Worm (Caenorhabditis elegans): ENCODE results near the gene gcc-1.
A peak's percentile ranks its signal among the peaks of the same experiment; 100 is the strongest.

gcc-1 gene

DNA sequence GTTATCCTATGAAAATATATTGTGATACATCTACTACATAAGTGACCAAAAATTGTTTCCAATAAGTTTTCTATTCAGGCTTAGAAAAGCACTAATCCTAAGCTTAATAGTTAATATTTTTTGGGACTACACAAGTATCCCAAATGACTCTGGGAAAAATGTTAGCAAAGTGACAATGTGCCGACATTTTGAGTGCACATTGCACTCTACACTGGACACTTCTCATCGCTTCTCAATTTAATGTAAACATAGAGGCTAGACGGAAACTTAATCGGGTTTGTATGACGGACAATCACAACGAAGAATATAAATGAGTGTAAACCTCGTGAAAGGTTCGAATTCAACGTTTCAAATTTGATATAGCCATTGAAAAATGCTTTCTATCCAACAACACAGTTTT, 48.1 kb upstream of the gcc-1 start (continued):
- TF ChIP-seq nhr-28 (tag; optimal IDR thresholded peaks at IDR 0.05) (no peak), vab-15 (tag; optimal IDR thresholded peaks at IDR 0.05) (no peak), nhr-47 (tag; optimal IDR thresholded peaks at IDR 0.05) (peak; percentile 68), lin-14 (GFP tag; optimal IDR thresholded peaks at IDR 0.05) (peak; percentile 53), rnt-1 (tag; optimal IDR thresholded peaks at IDR 0.05) (peak; percentile 50), nhr-76 (tag; optimal IDR thresholded peaks at IDR 0.05) (no peak), ama-1 (optimal IDR thresholded peaks at IDR 0.05) (peak; percentile 90), mef-2 (tag; optimal IDR thresholded peaks at IDR 0.05) (no peak), ztf-11 (tag; optimal IDR thresholded peaks at IDR 0.05) (no peak)

DNA sequence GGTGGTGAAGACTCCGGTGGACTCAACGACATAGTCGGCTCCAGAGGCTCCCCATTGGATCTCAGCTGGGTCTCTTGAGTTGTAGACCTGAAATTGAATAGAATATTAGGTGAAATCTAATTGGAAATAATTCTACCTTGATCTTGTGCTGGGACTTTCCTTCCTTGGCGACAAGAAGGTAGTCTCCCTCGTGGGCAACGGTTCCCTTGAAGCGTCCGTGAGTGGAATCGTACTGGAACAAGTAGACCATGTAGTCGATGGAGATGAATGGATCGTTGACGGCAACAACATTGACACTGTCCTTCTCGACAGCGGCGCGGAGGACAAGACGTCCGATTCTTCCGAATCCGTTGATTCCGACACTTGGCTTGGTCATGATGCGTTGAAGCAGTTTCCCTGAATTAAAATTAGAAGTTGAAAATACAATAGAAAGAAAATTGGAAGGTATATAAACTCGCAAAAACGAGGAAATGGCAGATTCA, 46.8 kb upstream of the gcc-1 start, which contains the start of gene gpd-3:
TSS of gene gpd-3 (minus strand) at position 396 of the 482 bp plus-strand sequence.
- peak; percentile 50 for TF ChIP-seq ama-1 (optimal IDR thresholded peaks at IDR 0.05)
- peak; percentile 3 for TF ChIP-seq aly-2 (tag; optimal IDR thresholded peaks at IDR 0.05)
- no peak for TF ChIP-seq nhr-28 (tag; optimal IDR thresholded peaks at IDR 0.05)
- TF ChIP-seq sox-4 (tag; optimal IDR thresholded peaks at IDR 0.05) = peak; percentile 20
- peak; percentile 16 for TF ChIP-seq nhr-47 (tag; optimal IDR thresholded peaks at IDR 0.05)
- TF ChIP-seq nhr-77 (tag; optimal IDR thresholded peaks at IDR 0.05) = no peak
- TF ChIP-seq nhr-90 (tag; optimal IDR thresholded peaks at IDR 0.05; ENCODE audit: poor library complexity) = peak; percentile 50
- TF ChIP-seq C04F5.9 (tag; optimal IDR thresholded peaks at IDR 0.05) = no peak
- TF ChIP-seq nhr-71 (tag; optimal IDR thresholded peaks at IDR 0.05) = peak; percentile 53
- TF ChIP-seq lin-15B (tag; optimal IDR thresholded peaks at IDR 0.05) = no peak
- peak; percentile 32 for TF ChIP-seq nhr-19 (GFP tag; conservative IDR thresholded peaks at IDR 0.05)
- TF ChIP-seq lin-35 (GFP tag; optimal IDR thresholded peaks at IDR 0.05) = peak in 1 of 2 experiments; percentile 14
- no peak for TF ChIP-seq swsn-7 (tag; optimal IDR thresholded peaks at IDR 0.05)
- TF ChIP-seq ztf-4 (tag; optimal IDR thresholded peaks at IDR 0.05) = peak; percentile 31
- TF ChIP-seq egl-13 (tag; optimal IDR thresholded peaks at IDR 0.05) = no peak
- peak in 1 of 6 experiments; percentile 5 for TF ChIP-seq elt-3 (tag; optimal IDR thresholded peaks at IDR 0.05)
- no peak for TF ChIP-seq dsc-1 (tag; optimal IDR thresholded peaks at IDR 0.05)
- TF ChIP-seq sup-37 (GFP tag; optimal IDR thresholded peaks at IDR 0.05) = no peak
- peak; percentile 10 for TF ChIP-seq snu-23 (GFP tag; optimal IDR thresholded peaks at IDR 0.05)
- TF ChIP-seq efl-1 (optimal IDR thresholded peaks at IDR 0.05) = no peak
- TF ChIP-seq efl-1 (GFP tag; optimal IDR thresholded peaks at IDR 0.05 in 1 of 2) = no peak
- no peak for TF ChIP-seq isw-1 (GFP tag; IDR thresholded peaks at IDR 0.05)
- no peak for TF ChIP-seq unc-98 (GFP tag; IDR thresholded peaks at IDR 0.05)
- peak; percentile 21 for TF ChIP-seq rnt-1 (tag; optimal IDR thresholded peaks at IDR 0.05)
- no peak for TF ChIP-seq irx-1 (tag; optimal IDR thresholded peaks at IDR 0.05)
- no peak for TF ChIP-seq ceh-90 (tag; optimal IDR thresholded peaks at IDR 0.05)
- TF ChIP-seq grh-1 (GFP tag; IDR thresholded peaks at IDR 0.05) = peak; percentile 35; the same call in 1 of the 2 replicates
- TF ChIP-seq F16B12.6 (tag; optimal IDR thresholded peaks at IDR 0.05) = no peak
- TF ChIP-seq ceh-82 (tag; optimal IDR thresholded peaks at IDR 0.05) = no peak
- TF ChIP-seq ceh-88 (GFP tag; IDR thresholded peaks at IDR 0.05) = no peak
- peak; percentile 74 for TF ChIP-seq nhr-85 (tag)

DNA sequence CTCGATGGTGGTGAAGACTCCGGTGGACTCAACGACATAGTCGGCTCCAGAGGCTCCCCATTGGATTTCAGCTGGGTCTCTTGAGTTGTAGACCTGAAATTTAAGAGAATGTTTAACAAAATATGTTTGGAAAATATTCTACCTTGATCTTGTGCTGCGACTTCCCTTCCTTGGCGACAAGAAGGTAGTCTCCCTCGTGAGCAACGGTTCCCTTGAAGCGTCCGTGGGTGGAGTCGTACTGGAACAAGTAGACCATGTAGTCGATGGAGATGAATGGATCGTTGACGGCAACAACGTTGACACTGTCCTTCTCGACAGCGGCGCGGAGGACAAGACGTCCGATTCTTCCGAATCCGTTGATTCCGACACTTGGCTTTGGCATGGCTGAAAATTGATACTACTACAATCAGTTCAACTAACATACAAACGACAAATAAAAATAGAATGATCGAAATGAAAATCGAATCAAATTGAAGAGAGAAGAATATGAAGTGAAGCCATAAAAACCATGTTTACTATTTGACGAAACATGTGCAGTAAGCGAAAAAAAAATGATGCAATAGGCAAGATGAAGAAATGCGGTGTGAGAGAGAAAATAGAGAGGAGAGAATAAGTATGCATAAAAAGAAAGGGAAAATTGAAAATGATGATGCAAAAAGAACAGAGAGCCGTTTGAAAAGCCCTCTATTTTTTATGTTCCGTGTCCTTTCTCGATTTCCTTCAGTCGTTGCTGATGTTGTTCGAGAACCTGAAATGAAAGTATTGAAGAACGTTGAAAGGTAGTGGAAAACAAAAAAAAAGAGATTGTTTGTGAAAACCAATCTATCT, 45.2 kb upstream of the gcc-1 start, which contains the start of gene gpd-2:
TSS of gene gpd-2 (minus strand) at position 384 of the 828 bp plus-strand sequence.
- TF ChIP-seq grh-1 (GFP tag; IDR thresholded peaks at IDR 0.05) (0 out of 2 replicates have a peak, but pooled peaks have one; percentile 10), snu-23 (GFP tag; optimal IDR thresholded peaks at IDR 0.05) (no peak), blmp-1 (tag; optimal IDR thresholded peaks at IDR 0.05) (peak; percentile 14), ztf-4 (tag; optimal IDR thresholded peaks at IDR 0.05) (peak; percentile 21), ceh-82 (tag; optimal IDR thresholded peaks at IDR 0.05) (peak in 1 of 3 experiments; percentile 9), efl-1 (optimal IDR thresholded peaks at IDR 0.05) (no peak), efl-1 (GFP tag; optimal IDR thresholded peaks at IDR 0.05 in 1 of 2) (peak in 1 of 2 experiments; percentile 90), nhr-85 (tag) (peak; percentile 37), zip-4 (GFP tag; optimal IDR thresholded peaks at IDR 0.05) (no peak), mep-1 (tag; optimal IDR thresholded peaks at IDR 0.05) (peak; percentile 44)
